Worm (Caenorhabditis elegans) whole organism, early embryonic: ENCODE data around the gene F54D5.7.

Experiments
- F13C5.2 ChIP-seq: sonication (generic microtip); optimal IDR thresholded peaks from 2 replicates; lab custom pipeline; 2017; ENCODE audit warnings: mild to moderate bottlenecking, missing genetic modification characterization, inconsistent platforms, missing compliant biosample characterization
- aly-1 ChIP-seq: sonication (generic microtip); optimal IDR thresholded peaks from 2 replicates; lab custom pipeline; 2016; ENCODE audit warnings: missing genetic modification characterization, missing compliant biosample characterization
- ama-1 ChIP-seq: fragments of 150-350 bp; optimal IDR thresholded peaks from 2 replicates; lab custom pipeline; 2014
- ceh-36 ChIP-seq: sonication (generic microtip); optimal IDR thresholded peaks from 2 replicates; lab custom pipeline; 2016; ENCODE audit warnings: missing genetic modification characterization, inconsistent platforms, missing compliant biosample characterization
- ets-7 ChIP-seq: sonication (generic microtip); optimal IDR thresholded peaks from 2 replicates; lab custom pipeline; 2016; ENCODE audit warnings: missing genotype, missing genetic modification characterization, missing compliant biosample characterization
- flt-1 ChIP-seq: fragments of 200-800 bp; sonication (Bioruptor generic); IDR thresholded peaks from 2 replicates; pipeline ENCODE4 v1.3.6; 2022; ENCODE audit warnings: missing genetic modification characterization, missing compliant biosample characterization
- hmbx-1 ChIP-seq: sonication (generic microtip); optimal IDR thresholded peaks from 2 replicates; lab custom pipeline; 2016; ENCODE audit warnings: mild to moderate bottlenecking, missing genetic modification characterization, missing compliant biosample characterization
- pes-1 ChIP-seq: fragments of 200-800 bp; sonication (Bioruptor generic); IDR thresholded peaks from 2 replicates; pipeline ENCODE4 v1.3.6; 2022; ENCODE audit warnings: missing genetic modification reagents, missing genetic modification characterization, missing compliant biosample characterization
- sea-1 ChIP-seq: fragments of 200-800 bp; sonication (Bioruptor generic); conservative IDR thresholded peaks from 2 replicates; pipeline ENCODE4 v1.3.6; 2022; ENCODE audit warnings: missing genetic modification characterization, missing compliant biosample characterization
- tbx-11 ChIP-seq: fragments of 200-800 bp; sonication (Bioruptor generic); IDR thresholded peaks from 2 replicates; pipeline ENCODE4 v1.3.6; 2022; ENCODE audit warnings: missing genetic modification characterization, missing compliant biosample characterization
- tbx-37 ChIP-seq: fragments of 200-800 bp; sonication (Bioruptor generic); conservative IDR thresholded peaks from 2 replicates; pipeline ENCODE4 v1.3.6; 2022; ENCODE audit warnings: missing genetic modification reagents, missing genetic modification characterization, missing compliant biosample characterization
- tra-4 ChIP-seq: sonication (generic microtip); optimal IDR thresholded peaks from 2 replicates; lab custom pipeline; 2017; ENCODE audit warnings: missing genetic modification characterization, missing compliant biosample characterization

DNA sequence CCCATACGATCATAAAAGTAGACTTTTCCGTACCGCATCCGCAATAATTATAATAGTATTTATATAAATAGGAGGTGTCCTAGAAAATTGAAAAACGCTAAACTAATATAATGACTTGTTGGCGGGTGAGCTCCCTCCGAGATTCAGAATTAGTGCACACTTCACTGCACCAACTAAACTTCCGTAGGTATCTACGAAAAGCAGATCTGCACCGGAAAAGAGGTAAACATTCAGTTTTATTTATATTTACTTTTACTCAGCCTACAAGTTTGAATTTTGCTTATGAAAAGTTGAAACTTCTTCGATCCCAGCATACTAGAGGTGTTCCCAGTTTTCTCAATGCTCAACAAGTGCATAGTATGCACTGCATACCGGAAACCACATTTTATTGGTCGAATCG, 44.7 kb downstream of the F54D5.7 start, which contains the start of gene F07A11.1:
- TF ChIP-seq ets-7 (tag; lab: Kevin White, UChicago) (no peak), ceh-36 (tag; lab: Kevin White, UChicago) (no peak), ama-1 (lab: Kevin White, UChicago) (no peak), tra-4 (tag; lab: Kevin White, UChicago) (no peak), tbx-37 (GFP tag; lab: Robert Waterston, UW) (no peak), hmbx-1 (tag; lab: Kevin White, UChicago) (no peak), pes-1 (no peak), flt-1 (GFP tag; lab: Robert Waterston, UW) (no peak), F13C5.2 (no peak), tbx-11 (GFP tag; lab: Robert Waterston, UW) (no peak), sea-1 (GFP tag; lab: Robert Waterston, UW) (no peak), aly-1 (tag; lab: Kevin White, UChicago) (no peak)
